Worm (Caenorhabditis elegans): ENCODE results near the gene C03H5.3.
A peak's percentile ranks its signal among the peaks of the same experiment; 100 is the strongest.

Gene C03H5.3

DNA sequence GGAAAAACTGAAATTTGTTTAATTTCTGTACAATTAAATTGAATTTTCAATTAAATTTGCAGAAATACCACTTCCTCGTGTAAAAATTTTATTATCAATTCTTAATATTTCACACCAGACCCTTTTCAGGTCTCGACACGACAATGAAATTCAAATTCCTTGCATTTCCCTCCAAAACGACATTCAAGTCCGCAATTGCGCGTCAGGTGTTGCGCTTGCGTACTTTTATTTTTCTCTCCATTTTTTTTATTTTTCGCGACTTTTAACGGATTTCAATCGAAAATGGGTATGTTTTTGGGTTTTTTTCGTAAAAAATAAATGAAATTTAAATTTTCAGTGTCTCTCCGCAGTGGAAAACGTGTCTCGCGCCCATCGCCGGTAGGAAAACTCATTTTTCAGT, at the start of gene C03H5.3:
Gene C03H5.3 (plus strand): TSS at position 132 of the 400 bp plus-strand sequence.
- peak; percentile 68 for TF ChIP-seq C34F6.9 (tag; optimal IDR thresholded peaks at IDR 0.05)
- TF ChIP-seq alr-1 (tag; optimal IDR thresholded peaks at IDR 0.05) = no peak
- TF ChIP-seq unc-55 (GFP tag; optimal IDR thresholded peaks at IDR 0.05) = peak; percentile 75
- no peak for TF ChIP-seq sem-4 (tag; optimal IDR thresholded peaks at IDR 0.05)
- peak; percentile 15 for TF ChIP-seq nhr-129 (tag; optimal IDR thresholded peaks at IDR 0.05)
- TF ChIP-seq nhr-6 (tag; optimal IDR thresholded peaks at IDR 0.05) = no peak
- TF ChIP-seq sma-3 (GFP tag; optimal IDR thresholded peaks at IDR 0.05) = peak; percentile 26
- no peak for TF ChIP-seq nhr-21 (tag; optimal IDR thresholded peaks at IDR 0.05)
- TF ChIP-seq lsy-2 (tag; optimal IDR thresholded peaks at IDR 0.05) = peak; percentile 62 to 70
- no peak for TF ChIP-seq ztf-11 (tag; optimal IDR thresholded peaks at IDR 0.05)
- TF ChIP-seq fos-1 (tag; optimal IDR thresholded peaks at IDR 0.05) = no peak
- TF ChIP-seq F13H6.1 (tag; optimal IDR thresholded peaks at IDR 0.05) = peak; percentile 39
- TF ChIP-seq sma-9 (GFP tag; optimal IDR thresholded peaks at IDR 0.05) = no peak
- no peak for TF ChIP-seq sma-9 (tag; optimal IDR thresholded peaks at IDR 0.05)
- TF ChIP-seq lin-11 (tag; optimal IDR thresholded peaks at IDR 0.05) = no peak
- TF ChIP-seq gmeb-1 (tag; optimal IDR thresholded peaks at IDR 0.05) = peak; percentile 93
- no peak for TF ChIP-seq nhr-12 (tag; optimal IDR thresholded peaks at IDR 0.05)

DNA sequence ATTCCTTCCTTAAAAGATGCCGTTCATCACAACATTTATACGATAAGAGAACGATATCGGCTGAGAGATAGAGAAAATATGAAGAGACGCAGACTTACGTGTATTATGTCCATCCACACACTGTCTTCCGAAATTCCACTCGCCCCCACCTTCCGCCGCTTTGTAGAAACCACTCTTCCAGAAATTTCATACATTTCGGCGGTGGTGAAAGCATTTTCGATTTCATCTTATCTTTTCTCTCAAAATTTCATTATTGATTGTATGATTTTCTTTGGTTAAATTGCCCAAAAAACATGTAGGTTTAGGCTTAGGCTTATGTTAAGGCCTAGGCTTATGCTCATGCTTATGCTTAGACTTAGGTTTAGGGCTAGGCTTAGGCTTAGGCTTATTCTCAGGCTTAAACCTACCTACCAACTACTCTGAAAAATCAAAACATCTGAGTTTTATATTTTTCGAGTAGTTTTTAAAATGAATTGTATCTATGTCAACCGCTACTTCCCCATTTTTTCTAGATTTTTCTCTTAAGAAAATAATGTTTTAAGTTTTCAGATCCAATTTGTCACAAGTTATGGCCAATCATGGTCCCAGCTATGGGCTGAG, 48.6 kb upstream of the C03H5.3 start, which contains the start of gene cpn-2:
Gene cpn-2 (plus strand): TSS at position 550 of the 600 bp plus-strand sequence.
- TF ChIP-seq crh-2 (tag; optimal IDR thresholded peaks at IDR 0.05) (no peak), elt-3 (tag; optimal IDR thresholded peaks at IDR 0.05) (no peak), fos-1 (tag; optimal IDR thresholded peaks at IDR 0.05) (no peak), sem-4 (tag; optimal IDR thresholded peaks at IDR 0.05) (no peak), nhr-12 (tag; optimal IDR thresholded peaks at IDR 0.05) (no peak), nhr-21 (tag; optimal IDR thresholded peaks at IDR 0.05) (no peak), nhr-25 (tag; optimal IDR thresholded peaks at IDR 0.05) (no peak), alr-1 (tag; optimal IDR thresholded peaks at IDR 0.05) (no peak), snpc-4 (tag; optimal IDR thresholded peaks at IDR 0.05) (no peak), unc-62 (GFP tag; optimal IDR thresholded peaks at IDR 0.05) (no peak), lin-13 (GFP tag; optimal IDR thresholded peaks at IDR 0.05) (no peak), egl-27 (tag; optimal IDR thresholded peaks at IDR 0.05) (no peak), ztf-4 (tag; optimal IDR thresholded peaks at IDR 0.05) (no peak), skn-1 (tag; optimal IDR thresholded peaks at IDR 0.05) (no peak), dmd-4 (tag; optimal IDR thresholded peaks at IDR 0.05) (no peak), sma-3 (GFP tag; optimal IDR thresholded peaks at IDR 0.05) (no peak)

DNA sequence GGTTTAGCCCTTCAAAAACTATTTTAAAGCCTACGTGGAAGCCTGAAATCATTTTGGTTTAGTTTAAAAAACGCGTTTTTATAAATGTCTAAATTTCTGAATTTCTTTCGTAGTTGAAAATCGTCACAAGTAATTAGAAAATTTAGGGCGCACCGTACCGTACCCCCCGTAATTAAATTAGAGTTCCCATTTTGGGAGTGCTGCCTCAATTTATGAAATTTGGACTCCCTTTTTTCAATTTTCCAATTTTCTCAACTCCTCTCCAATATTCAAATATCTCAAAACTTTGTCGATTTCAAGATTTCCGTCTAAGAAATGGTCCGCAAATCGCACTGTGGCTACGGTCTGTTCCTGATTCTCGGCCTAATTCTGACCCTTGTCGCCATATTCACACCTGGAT, 45.7 kb upstream of the C03H5.3 start, which contains the start of gene clc-31:
Gene clc-31 (plus strand): TSS at position 301 of the 400 bp plus-strand sequence.
- TF ChIP-seq nhr-129 (tag; optimal IDR thresholded peaks at IDR 0.05) = no peak
- TF ChIP-seq lin-39 (tag; optimal IDR thresholded peaks at IDR 0.05) = no peak
- no peak for TF ChIP-seq lin-13 (GFP tag; optimal IDR thresholded peaks at IDR 0.05)
- TF ChIP-seq ztf-1 (GFP tag; conservative IDR thresholded peaks at IDR 0.05) = no peak
- TF ChIP-seq ZK546.5 (tag; optimal IDR thresholded peaks at IDR 0.05) = no peak
- no peak for TF ChIP-seq nhr-21 (tag; optimal IDR thresholded peaks at IDR 0.05)
- TF ChIP-seq nhr-77 (tag; optimal IDR thresholded peaks at IDR 0.05) = no peak
- no peak for TF ChIP-seq peb-1 (tag; optimal IDR thresholded peaks at IDR 0.05)
- TF ChIP-seq ama-1 (optimal IDR thresholded peaks at IDR 0.05) = no peak
- TF ChIP-seq skn-1 (tag; optimal IDR thresholded peaks at IDR 0.05) = no peak
- TF ChIP-seq sem-4 (tag; optimal IDR thresholded peaks at IDR 0.05) = no peak
- TF ChIP-seq nhr-11 (tag; optimal IDR thresholded peaks at IDR 0.05) = no peak
- no peak for TF ChIP-seq R02D3.7 (tag; optimal IDR thresholded peaks at IDR 0.05)

DNA sequence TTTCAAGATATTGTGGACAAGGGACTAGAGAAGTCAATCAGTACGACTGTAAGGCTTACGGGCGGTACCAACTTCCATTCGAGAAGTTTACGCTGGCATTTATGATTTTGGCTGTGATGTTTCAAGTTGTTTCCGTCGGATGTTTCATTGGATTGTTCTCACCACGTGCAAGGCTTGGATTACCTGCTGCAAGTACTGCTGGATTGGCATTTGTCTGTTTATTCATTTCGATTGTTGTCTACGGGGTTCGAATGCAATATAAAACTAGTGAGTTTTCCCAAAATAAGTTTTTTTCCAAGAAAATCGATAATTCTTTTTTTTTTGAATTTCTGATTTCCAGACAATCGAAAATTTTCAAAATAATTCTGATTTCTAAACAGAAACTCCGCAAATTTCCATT, 45.2 kb upstream of the C03H5.3 start:
- TF ChIP-seq ceh-82 (tag; optimal IDR thresholded peaks at IDR 0.05) = no peak
- no peak for TF ChIP-seq nhr-77 (tag; optimal IDR thresholded peaks at IDR 0.05)
- no peak for TF ChIP-seq ztf-11 (tag; optimal IDR thresholded peaks at IDR 0.05)
- no peak for TF ChIP-seq nhr-12 (tag; optimal IDR thresholded peaks at IDR 0.05)
- no peak for TF ChIP-seq elt-1 (tag; optimal IDR thresholded peaks at IDR 0.05)
- TF ChIP-seq unc-62 (GFP tag; optimal IDR thresholded peaks at IDR 0.05) = no peak
- no peak for TF ChIP-seq mdl-1 (tag; optimal IDR thresholded peaks at IDR 0.05)
- TF ChIP-seq blmp-1 (tag; optimal IDR thresholded peaks at IDR 0.05; ENCODE audit: insufficient read depth) = no peak
